Worm (Caenorhabditis elegans) whole organism, late embryonic: ENCODE results near the gene lfi-1.

Experiments
- C08G9.2 ChIP-seq: sonication (generic microtip); optimal IDR thresholded peaks from 2 replicates; lab custom pipeline; 2016; ENCODE audit warnings: mild to moderate bottlenecking, missing genetic modification characterization, moderate library complexity, missing compliant biosample characterization
- C38D4.7 ChIP-seq: fragments of 200-800 bp; sonication (Bioruptor generic); optimal IDR thresholded peaks from 2 replicates; lab custom pipeline; 2018; ENCODE audit warnings: mild to moderate bottlenecking, missing genetic modification characterization, moderate library complexity, missing compliant biosample characterization
- F13H6.1 ChIP-seq: sonication (generic microtip); optimal IDR thresholded peaks from 2 replicates; lab custom pipeline; 2016; ENCODE audit warnings: missing genetic modification characterization, missing compliant biosample characterization
- K02D7.2 ChIP-seq: sonication (generic microtip); optimal IDR thresholded peaks from 2 replicates; lab custom pipeline; 2017; ENCODE audit warnings: mild to moderate bottlenecking, missing genetic modification characterization, missing compliant biosample characterization
- T23F11.4 ChIP-seq: fragments of 200-800 bp; sonication (Bioruptor generic); optimal IDR thresholded peaks from 2 replicates; lab custom pipeline; 2018; ENCODE audit warnings: mild to moderate bottlenecking, missing genetic modification characterization, missing compliant biosample characterization
- Y22D7AL.16 ChIP-seq: sonication (generic microtip); optimal IDR thresholded peaks from 2 replicates; lab custom pipeline; 2016; ENCODE audit warnings: missing genetic modification characterization, missing compliant biosample characterization
- ahr-1 ChIP-seq: sonication (generic microtip); optimal IDR thresholded peaks from 2 replicates; lab custom pipeline; 2016; ENCODE audit warnings: missing genetic modification characterization, missing compliant biosample characterization
- ama-1 ChIP-seq: fragments of 150-350 bp; optimal IDR thresholded peaks from 2 replicates; lab custom pipeline; 2014
- ceh-18 ChIP-seq: sonication (generic microtip); optimal IDR thresholded peaks from 2 replicates; lab custom pipeline; 2016; ENCODE audit warnings: missing genetic modification characterization, missing compliant biosample characterization
- ceh-19 ChIP-seq: fragments of 200-800 bp; sonication (Bioruptor generic); optimal IDR thresholded peaks from 2 replicates; lab custom pipeline; 2018; ENCODE audit warnings: mild to moderate bottlenecking, missing genetic modification characterization, missing compliant biosample characterization
- ceh-2 ChIP-seq: sonication (generic microtip); optimal IDR thresholded peaks from 2 replicates; lab custom pipeline; 2016; ENCODE audit warnings: missing genotype, missing genetic modification characterization, missing compliant biosample characterization
- ceh-22 ChIP-seq: sonication (generic microtip); optimal IDR thresholded peaks from 2 replicates; lab custom pipeline; 2017; ENCODE audit warnings: missing biosample characterization, missing genetic modification characterization
- ceh-31 ChIP-seq: sonication (generic microtip); optimal IDR thresholded peaks from 2 replicates; lab custom pipeline; 2016; ENCODE audit warnings: missing genetic modification characterization, missing compliant biosample characterization
- ceh-34 ChIP-seq: sonication (generic microtip); optimal IDR thresholded peaks from 2 replicates; lab custom pipeline; 2016; ENCODE audit warnings: mild to moderate bottlenecking, missing genetic modification characterization, missing compliant biosample characterization
- ceh-45 ChIP-seq: fragments of 200-800 bp; sonication (Bioruptor generic); IDR thresholded peaks from 2 replicates; pipeline ENCODE4 v1.3.6; 2022; ENCODE audit warnings: missing genetic modification reagents, missing genetic modification characterization, missing compliant biosample characterization
- ceh-48 ChIP-seq: sonication (generic microtip); optimal IDR thresholded peaks from 2 replicates; lab custom pipeline; 2016; ENCODE audit warnings: missing genetic modification characterization, inconsistent platforms, missing compliant biosample characterization
- ceh-6 ChIP-seq: fragments of 200-800 bp; sonication (Bioruptor generic); optimal IDR thresholded peaks from 2 replicates; lab custom pipeline; 2018; ENCODE audit warnings: mild to moderate bottlenecking, missing genetic modification characterization, missing compliant biosample characterization
- elt-2 ChIP-seq: sonication (generic microtip); optimal IDR thresholded peaks from 2 replicates; lab custom pipeline; 2016; ENCODE audit warnings: missing genetic modification reagents, missing genetic modification characterization, missing compliant biosample characterization
- elt-4 ChIP-seq: sonication (generic microtip); optimal IDR thresholded peaks from 2 replicates; lab custom pipeline; 2016; ENCODE audit warnings: missing genetic modification characterization, missing compliant biosample characterization
- ets-4 ChIP-seq: sonication (generic microtip); optimal IDR thresholded peaks from 2 replicates; lab custom pipeline; 2016; ENCODE audit warnings: missing genetic modification characterization, missing compliant biosample characterization
- eyg-1 ChIP-seq: sonication (generic microtip); optimal IDR thresholded peaks from 2 replicates; lab custom pipeline; 2016; ENCODE audit warnings: missing genotype, missing genetic modification characterization, missing compliant biosample characterization
- fax-1 ChIP-seq: sonication (generic microtip); optimal IDR thresholded peaks from 2 replicates; lab custom pipeline; 2016; ENCODE audit warnings: missing genotype, missing genetic modification characterization, missing compliant biosample characterization
- fkh-10 ChIP-seq: fragments of 150-350 bp; optimal IDR thresholded peaks from 2 replicates; lab custom pipeline; 2014; ENCODE audit warnings: missing biosample characterization, missing genetic modification reagents, missing genetic modification characterization
- fkh-6 ChIP-seq: sonication (generic microtip); optimal IDR thresholded peaks from 2 replicates; lab custom pipeline; 2016; ENCODE audit warnings: missing genetic modification characterization, missing compliant biosample characterization
- gmeb-2 ChIP-seq: sonication (generic microtip); optimal IDR thresholded peaks from 2 replicates; lab custom pipeline; 2016; ENCODE audit warnings: missing genetic modification characterization, inconsistent platforms, missing compliant biosample characterization
- hlh-13 ChIP-seq: fragments of 200-800 bp; sonication (Bioruptor generic); optimal IDR thresholded peaks from 2 replicates; lab custom pipeline; 2018; ENCODE audit warnings: mild to moderate bottlenecking, missing genetic modification characterization, missing compliant biosample characterization
- hlh-15 ChIP-seq: sonication (generic microtip); optimal IDR thresholded peaks from 2 replicates; lab custom pipeline; 2016; ENCODE audit warnings: missing genetic modification characterization, missing compliant biosample characterization
- hlh-8 ChIP-seq: sonication (generic microtip); optimal IDR thresholded peaks from 2 replicates; lab custom pipeline; 2016; ENCODE audit warnings: missing genotype, missing genetic modification characterization, missing compliant biosample characterization
- lim-6 ChIP-seq: sonication (generic microtip); optimal IDR thresholded peaks from 2 replicates; lab custom pipeline; 2016; ENCODE audit warnings: missing genetic modification characterization, missing compliant biosample characterization
- lin-11 ChIP-seq: fragments of 200-800 bp; sonication (Bioruptor generic); optimal IDR thresholded peaks from 2 replicates; lab custom pipeline; 2018; ENCODE audit warnings: mild to moderate bottlenecking, missing genetic modification characterization, missing compliant biosample characterization
- mec-3 ChIP-seq: sonication (generic microtip); optimal IDR thresholded peaks from 2 replicates; lab custom pipeline; 2016; ENCODE audit warnings: borderline replicate concordance, missing genetic modification characterization, missing compliant biosample characterization
- nfya-1 ChIP-seq: sonication (generic microtip); optimal IDR thresholded peaks from 2 replicates; lab custom pipeline; 2017; ENCODE audit warnings: missing genetic modification characterization, mild to moderate bottlenecking, missing compliant biosample characterization, antibody characterized with exemption, moderate library complexity
- nhr-11 ChIP-seq: fragments of 150-350 bp; optimal IDR thresholded peaks from 2 replicates; lab custom pipeline; 2014; ENCODE audit warnings: missing biosample characterization, missing genetic modification characterization
- nhr-232 ChIP-seq: sonication (generic microtip); optimal IDR thresholded peaks from 2 replicates; lab custom pipeline; 2016; ENCODE audit warnings: missing genetic modification characterization, missing compliant biosample characterization
- npax-4 ChIP-seq: sonication (generic microtip); optimal IDR thresholded peaks from 2 replicates; lab custom pipeline; 2016; ENCODE audit warnings: missing genetic modification characterization, missing compliant biosample characterization
- odd-2 ChIP-seq: sonication (generic microtip); optimal IDR thresholded peaks from 2 replicates; lab custom pipeline; 2017; ENCODE audit warnings: antibody characterized with exemption, mild to moderate bottlenecking, missing genetic modification characterization, missing compliant biosample characterization
- pag-3 ChIP-seq: sonication (generic microtip); optimal IDR thresholded peaks from 2 replicates; lab custom pipeline; 2016; ENCODE audit warnings: missing compliant biosample characterization, missing genetic modification characterization, borderline replicate concordance
- pax-1 ChIP-seq: fragments of 150-350 bp; optimal IDR thresholded peaks from 2 replicates; lab custom pipeline; 2014; ENCODE audit warnings: missing biosample characterization, missing genetic modification characterization
- pha-2 ChIP-seq: sonication (generic microtip); optimal IDR thresholded peaks from 2 replicates; lab custom pipeline; 2017; ENCODE audit warnings: mild to moderate bottlenecking, missing genetic modification characterization, missing compliant biosample characterization
- pros-1 ChIP-seq: fragments of 150-350 bp; optimal IDR thresholded peaks from 2 replicates; lab custom pipeline; 2014; ENCODE audit warnings: missing biosample characterization, missing genetic modification reagents, missing genetic modification characterization
- ref-2 ChIP-seq: sonication (generic microtip); optimal IDR thresholded peaks from 2 replicates; lab custom pipeline; 2016; ENCODE audit warnings: missing genetic modification characterization, missing compliant biosample characterization
- rnt-1 ChIP-seq: sonication (generic microtip); optimal IDR thresholded peaks from 2 replicates; lab custom pipeline; 2016; ENCODE audit warnings: missing genetic modification characterization, missing compliant biosample characterization
- sdc-2 ChIP-seq: sonication (generic microtip); optimal IDR thresholded peaks from 2 replicates; lab custom pipeline; 2016; ENCODE audit warnings: missing genotype, missing genetic modification characterization, missing compliant biosample characterization
- syd-9 ChIP-seq: sonication (generic microtip); optimal IDR thresholded peaks from 2 replicates; lab custom pipeline; 2016; ENCODE audit warnings: mild to moderate bottlenecking, missing genetic modification characterization, moderate library complexity, missing compliant biosample characterization
- tbx-2 ChIP-seq: sonication (generic microtip); optimal IDR thresholded peaks from 2 replicates; lab custom pipeline; 2016; ENCODE audit warnings: missing genetic modification characterization, missing compliant biosample characterization
- tbx-7 ChIP-seq: sonication (generic microtip); optimal IDR thresholded peaks from 2 replicates; lab custom pipeline; 2016; ENCODE audit warnings: missing genotype, missing genetic modification characterization, missing compliant biosample characterization
- ttx-3 ChIP-seq: sonication (generic microtip); optimal IDR thresholded peaks from 2 replicates; lab custom pipeline; 2016; ENCODE audit warnings: missing genetic modification reagents, missing genetic modification characterization, missing compliant biosample characterization
- unc-3 ChIP-seq, 2 experiments: fragments of 200-800 bp in 1 of 2; sonication (Bioruptor generic) in 1 of 2; sonication (generic microtip) in 1 of 2; conservative IDR thresholded peaks in 1 of 2; optimal IDR thresholded peaks in 1 of 2; 2 replicates each; pipeline versions ENCODE4 v1.3.6 to Lab custom; 2016 to 2022; ENCODE audit warnings: missing compliant biosample characterization in 2 of 2, missing genetic modification characterization in 2 of 2, missing genetic modification reagents in 1 of 2
- unc-42 ChIP-seq: sonication (generic microtip); optimal IDR thresholded peaks from 2 replicates; lab custom pipeline; 2016; ENCODE audit warnings: missing genotype, missing genetic modification characterization, missing compliant biosample characterization
- unc-86 ChIP-seq: sonication (generic microtip); optimal IDR thresholded peaks from 2 replicates; lab custom pipeline; 2016; ENCODE audit warnings: missing genetic modification characterization, missing compliant biosample characterization
- zip-5 ChIP-seq: sonication (generic microtip); optimal IDR thresholded peaks from 2 replicates; lab custom pipeline; 2016; ENCODE audit warnings: missing genetic modification characterization, missing compliant biosample characterization
- ztf-16 ChIP-seq: sonication (generic microtip); optimal IDR thresholded peaks from 2 replicates; lab custom pipeline; 2017; ENCODE audit warnings: missing genetic modification characterization, missing compliant biosample characterization

The lfi-1 gene

ce11 chrX:4959440-4959839 lies 17.2 kb upstream of the lfi-1 start:
- no peak for TF ChIP-seq unc-3 (GFP tag; conservative IDR thresholded peaks at IDR 0.05; lab: Robert Waterston, UW)
- no peak for TF ChIP-seq unc-3 (tag; optimal IDR thresholded peaks at IDR 0.05; lab: Kevin White, UChicago)
- peak; percentile 7 for TF ChIP-seq nfya-1

ce11 chrX:4960422-4960821 lies 16.2 kb upstream of the lfi-1 start, which contains the start of gene act-4:
Gene act-4 (plus strand): TSS chrX:4960621.
- TF ChIP-seq pag-3 (tag; lab: Kevin White, UChicago) = no peak
- peak; percentile 15 for TF ChIP-seq F13H6.1
- peak; percentile 28 for TF ChIP-seq syd-9 (tag; lab: Kevin White, UChicago)
- no peak for TF ChIP-seq ets-4 (tag; lab: Kevin White, UChicago)
- no peak for TF ChIP-seq ceh-45 (GFP tag; lab: Robert Waterston, UW)
- TF ChIP-seq tbx-2 = peak; percentile 45
- no peak for TF ChIP-seq unc-86 (tag; lab: Kevin White, UChicago)
- no peak for TF ChIP-seq ztf-16 (tag; lab: Kevin White, UChicago)
- TF ChIP-seq hlh-8 (tag; lab: Kevin White, UChicago) = peak; percentile 3
- no peak for TF ChIP-seq Y22D7AL.16 (tag; lab: Kevin White, UChicago)
- no peak for TF ChIP-seq odd-2
- TF ChIP-seq C38D4.7 (GFP tag; lab: Kevin White, UChicago) = no peak
- TF ChIP-seq npax-4 = no peak
- no peak for TF ChIP-seq nhr-232 (tag; lab: Kevin White, UChicago)
- peak; percentile 46 for TF ChIP-seq ceh-31 (tag; lab: Kevin White, UChicago)
- TF ChIP-seq nfya-1 = peak; percentile 100
- TF ChIP-seq ama-1 = peak; percentile 18
- no peak for TF ChIP-seq hlh-15 (tag; lab: Kevin White, UChicago)
- no peak for TF ChIP-seq pros-1 (tag; lab: Kevin White, UChicago)
- TF ChIP-seq lin-11 = no peak
- TF ChIP-seq mec-3 (tag; lab: Kevin White, UChicago) = no peak
- TF ChIP-seq ref-2 = peak; percentile 39
- TF ChIP-seq sdc-2 (tag; lab: Kevin White, UChicago) = peak; percentile 42
- TF ChIP-seq rnt-1 = peak; percentile 29
- no peak for TF ChIP-seq pha-2
- TF ChIP-seq eyg-1 = no peak
- no peak for TF ChIP-seq fkh-10 (GFP tag; lab: Kevin White, UChicago)
- no peak for TF ChIP-seq hlh-13
- no peak for TF ChIP-seq T23F11.4 (GFP tag; lab: Kevin White, UChicago)
- no peak for TF ChIP-seq fkh-6
- peak; percentile 49 for TF ChIP-seq ceh-18 (tag; lab: Kevin White, UChicago)
- no peak for TF ChIP-seq ttx-3 (tag; lab: Kevin White, UChicago)
- no peak for TF ChIP-seq elt-2 (tag; lab: Kevin White, UChicago)
- TF ChIP-seq fax-1 (tag; lab: Kevin White, UChicago) = no peak
- no peak for TF ChIP-seq K02D7.2
- no peak for TF ChIP-seq ahr-1 (tag; lab: Kevin White, UChicago)
- peak; percentile 56 for TF ChIP-seq ceh-34 (tag; lab: Kevin White, UChicago)
- TF ChIP-seq ceh-2 = peak; percentile 2
- TF ChIP-seq ceh-19 = no peak
- no peak for TF ChIP-seq pax-1 (tag; lab: Kevin White, UChicago)
- no peak for TF ChIP-seq nhr-11 (tag; lab: Kevin White, UChicago)
- TF ChIP-seq ceh-6 (GFP tag; lab: Kevin White, UChicago) = no peak
- peak; percentile 9 for TF ChIP-seq ceh-48
- TF ChIP-seq zip-5 = no peak
- no peak for TF ChIP-seq ceh-22
- peak; percentile 13 for TF ChIP-seq unc-42 (tag; lab: Kevin White, UChicago)
- no peak for TF ChIP-seq gmeb-2 (tag; lab: Kevin White, UChicago)
- peak; percentile 13 for TF ChIP-seq elt-4
- no peak for TF ChIP-seq lim-6
- no peak for TF ChIP-seq tbx-7
- TF ChIP-seq C08G9.2 (tag; lab: Kevin White, UChicago) = peak; percentile 49
